Fruit fly (Drosophila melanogaster): ENCODE data around the gene sturkopf.

DNA sequence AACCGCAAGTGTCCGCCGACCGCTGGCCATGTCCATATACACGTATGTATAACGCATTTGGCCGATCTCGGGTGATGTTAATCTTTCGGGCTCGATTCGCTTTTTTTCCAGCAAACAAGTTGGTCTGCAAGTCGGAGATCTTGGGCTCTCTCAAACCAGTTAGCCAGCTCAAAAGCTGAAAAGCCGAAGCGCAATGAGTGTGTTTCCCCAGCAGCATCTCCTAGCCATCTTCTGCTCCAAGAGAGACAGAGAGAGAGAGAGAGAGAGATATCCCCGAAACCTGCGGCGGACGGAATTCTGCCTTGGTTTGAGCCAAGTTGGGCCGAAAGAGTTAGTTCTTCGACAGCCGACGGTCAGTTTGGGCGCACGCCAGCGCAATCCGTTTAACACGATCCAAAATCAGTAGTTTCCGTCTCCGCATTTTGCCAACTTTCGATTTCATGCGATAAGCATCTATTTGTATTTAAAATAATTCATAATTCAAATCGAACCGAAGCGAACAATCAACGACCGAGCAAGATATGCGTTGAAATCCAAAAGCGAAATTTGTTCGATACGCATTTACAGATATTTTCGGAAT lies 47.7 kb downstream of the sturkopf start:
- TF ChIP-seq Hand (GFP tag; optimal IDR thresholded peaks at IDR 0.05), result no peak
- TF ChIP-seq Dp (GFP tag; optimal IDR thresholded peaks at IDR 0.05), result no peak
- no peak for TF ChIP-seq HLH4C (GFP tag; IDR thresholded peaks at IDR 0.05; ENCODE audit: partially characterized antibody)
- TF ChIP-seq Sin3A (optimal IDR thresholded peaks at IDR 0.05), result no peak
- no peak for TF ChIP-seq CG9215 (GFP tag; IDR thresholded peaks at IDR 0.05)
- TF ChIP-seq Drgx (GFP tag; IDR thresholded peaks at IDR 0.05), result no peak
- no peak for TF ChIP-seq CG10959 (GFP tag; IDR thresholded peaks at IDR 0.05)
- no peak for TF ChIP-seq usp (GFP tag; optimal IDR thresholded peaks at IDR 0.05)
- TF ChIP-seq Elba2 (GFP tag; optimal IDR thresholded peaks at IDR 0.05), result no peak
- TF ChIP-seq CG13624 (GFP tag; optimal IDR thresholded peaks at IDR 0.05), result no peak
- no peak for TF ChIP-seq otp (GFP tag; IDR thresholded peaks at IDR 0.05)
- TF ChIP-seq lbe (GFP tag; optimal IDR thresholded peaks at IDR 0.05), result no peak
- TF ChIP-seq jumu (GFP tag; optimal IDR thresholded peaks at IDR 0.05), result no peak
- TF ChIP-seq Tbp (GFP tag; optimal IDR thresholded peaks at IDR 0.05), result no peak

Data from whole organism, embryonic.